Fruit fly (Drosophila melanogaster): Measurements from ENCODE around the gene PolH.

PolH gene

dm6 chr3L:21961892-21962518 is 20.4 kb upstream of the PolH start, which contains the start of gene Chs2 (continued):
- no peak for TF ChIP-seq CG8290 (GFP tag; optimal IDR thresholded peaks at IDR 0.05)
- peak in 1 of 2 experiments; percentile 61 for TF ChIP-seq CG8290 (tag; optimal IDR thresholded peaks at IDR 0.05)
- TF ChIP-seq CG8359 (GFP tag; optimal IDR thresholded peaks at IDR 0.05; ENCODE audit: borderline replicate concordance) = peak; percentile 47
- TF ChIP-seq Taf1 (GFP tag; IDR thresholded peaks at IDR 0.05) = no peak
- peak; percentile 0 for TF ChIP-seq CG7271 (tag; optimal IDR thresholded peaks at IDR 0.05)
- TF ChIP-seq nerfin-1 (tag; optimal IDR thresholded peaks at IDR 0.05) = peak; percentile 28
- peak; percentile 14 for TF ChIP-seq CG18619 (GFP tag; optimal IDR thresholded peaks at IDR 0.05)
- TF ChIP-seq dysf (GFP tag; IDR thresholded peaks at IDR 0.05) = no peak
- TF ChIP-seq org-1 (GFP tag; optimal IDR thresholded peaks at IDR 0.05) = peak; percentile 43
- TF ChIP-seq Asciz (GFP tag; optimal IDR thresholded peaks at IDR 0.05) = peak; percentile 55
- TF ChIP-seq CG2116 (GFP tag; optimal IDR thresholded peaks at IDR 0.05) = peak; percentile 17
- TF ChIP-seq CG17912 (GFP tag; optimal IDR thresholded peaks at IDR 0.05) = no peak
- TF ChIP-seq CG17829 (tag; optimal IDR thresholded peaks at IDR 0.05) = peak; percentile 5
- TF ChIP-seq CG12299 (tag; optimal IDR thresholded peaks at IDR 0.05) = no peak
- peak in 1 of 2 experiments; percentile 70 for TF ChIP-seq tll (GFP tag; optimal IDR thresholded peaks at IDR 0.05)
- peak; percentile 7 for TF ChIP-seq CG13424 (tag; optimal IDR thresholded peaks at IDR 0.05)
- no peak for TF ChIP-seq CG11560 (tag; IDR thresholded peaks at IDR 0.05)
- TF ChIP-seq CoRest (tag; optimal IDR thresholded peaks at IDR 0.05) = peak; percentile 26
- TF ChIP-seq MTF-1 (GFP tag; optimal IDR thresholded peaks at IDR 0.05; ENCODE audit: borderline replicate concordance) = peak; percentile 30
- peak; percentile 57 for TF ChIP-seq CG4707 (GFP tag; optimal IDR thresholded peaks at IDR 0.05)
- TF ChIP-seq CG1647 (GFP tag; optimal IDR thresholded peaks at IDR 0.05) = no peak
- peak in 1 of 3 experiments; percentile 63 for TF ChIP-seq lola (GFP tag; optimal IDR thresholded peaks at IDR 0.05)
- no peak for TF ChIP-seq cas (GFP tag; IDR thresholded peaks at IDR 0.05)
- TF ChIP-seq CG5245 (GFP tag; optimal IDR thresholded peaks at IDR 0.05) = no peak
- peak; percentile 58 for TF ChIP-seq gem (tag; optimal IDR thresholded peaks at IDR 0.05)
- TF ChIP-seq onecut (GFP tag; IDR thresholded peaks at IDR 0.05) = peak; percentile 29; the same call in 1 of the 2 replicates
- TF ChIP-seq ac (GFP tag; optimal IDR thresholded peaks at IDR 0.05) = peak; percentile 78
- TF ChIP-seq CG7556 (GFP tag; optimal IDR thresholded peaks at IDR 0.05) = peak; percentile 11
- peak; percentile 57 for TF ChIP-seq CG7745 (tag; optimal IDR thresholded peaks at IDR 0.05)
- TF ChIP-seq CG33557 (GFP tag; optimal IDR thresholded peaks at IDR 0.05) = peak; percentile 80
- peak; percentile 22 for TF ChIP-seq CG7839 (tag; optimal IDR thresholded peaks at IDR 0.05)
- TF ChIP-seq fd102C (GFP tag; optimal IDR thresholded peaks at IDR 0.05) = peak; percentile 84
- peak; percentile 22 for TF ChIP-seq caup (GFP tag; optimal IDR thresholded peaks at IDR 0.05; ENCODE audit: severe bottlenecking)
- peak; percentile 4 for TF ChIP-seq ATbp (GFP tag; optimal IDR thresholded peaks at IDR 0.05)
- TF ChIP-seq ara (GFP tag; IDR thresholded peaks at IDR 0.05) = peak; percentile 49; the same call in 1 of the 2 replicates
- peak; percentile 19 for TF ChIP-seq CG2875 (GFP tag; optimal IDR thresholded peaks at IDR 0.05)
- TF ChIP-seq sqz (GFP tag; optimal IDR thresholded peaks at IDR 0.05) = no peak
- peak; percentile 99 for TF ChIP-seq grn (GFP tag; optimal IDR thresholded peaks at IDR 0.05)
- TF ChIP-seq CG12219 (GFP tag; optimal IDR thresholded peaks at IDR 0.05) = peak; percentile 14
- no peak for TF ChIP-seq CG14014 (GFP tag; IDR thresholded peaks at IDR 0.05)
- TF ChIP-seq CG3838 (GFP tag; optimal IDR thresholded peaks at IDR 0.05) = peak; percentile 25
- TF ChIP-seq CG10267 (tag; optimal IDR thresholded peaks at IDR 0.05) = peak; percentile 36
- peak; percentile 33 for TF ChIP-seq fd64A (GFP tag; optimal IDR thresholded peaks at IDR 0.05)
- no peak for TF ChIP-seq slou (GFP tag; optimal IDR thresholded peaks at IDR 0.05)
- peak; percentile 75 for TF ChIP-seq CG6813 (GFP tag; optimal IDR thresholded peaks at IDR 0.05)
- TF ChIP-seq unpg (GFP tag; optimal IDR thresholded peaks at IDR 0.05) = peak; percentile 37
- no peak for TF ChIP-seq CG16815 (GFP tag; optimal IDR thresholded peaks at IDR 0.05)
- TF ChIP-seq seq (GFP tag; IDR thresholded peaks at IDR 0.05) = no peak
